Fruit fly (Drosophila melanogaster) whole organism, prepupa: ENCODE results near the gene beta-PheRS.
A peak's percentile ranks its signal among the peaks of the same experiment; 100 is the strongest.

Experiments used
- Blimp-1 ChIP-seq: fragments of 200-800 bp; sonication (Bioruptor generic); optimal IDR thresholded peaks from 3 replicates; lab custom pipeline; 2017; ENCODE audit warnings: missing biosample characterization, missing genetic modification characterization, mild to moderate bottlenecking, moderate library complexity, missing genetic modification reagents
- CG10669 ChIP-seq: fragments of 200-800 bp; sonication (Bioruptor generic); optimal IDR thresholded peaks from 3 replicates; lab custom pipeline; 2018; ENCODE audit warnings: missing biosample characterization, mild to moderate bottlenecking, missing genetic modification characterization, moderate library complexity
- CG11294 ChIP-seq: fragments of 200-800 bp; sonication (Bioruptor generic); IDR thresholded peaks from 2 replicates; pipeline ENCODE4 v1.3.6; 2022; ENCODE audit warnings: missing biosample characterization, missing genetic modification characterization
- CG11762 ChIP-seq: fragments of 200-800 bp; sonication (Bioruptor generic); optimal IDR thresholded peaks from 3 replicates; lab custom pipeline; 2016; ENCODE audit warnings: missing biosample characterization, missing genetic modification characterization; ENCODE audit not compliant: insufficient read depth
- CG15336 ChIP-seq: fragments of 200-800 bp; sonication (Bioruptor generic); IDR thresholded peaks from 2 replicates; pipeline ENCODE4 v1.3.6; 2022; ENCODE audit warnings: missing biosample characterization, missing genetic modification characterization
- CG1621 ChIP-seq: fragments of 200-800 bp; sonication (Bioruptor generic); optimal IDR thresholded peaks from 3 replicates; lab custom pipeline; 2018; ENCODE audit warnings: missing biosample characterization, mild to moderate bottlenecking, missing genetic modification characterization
- CG3032 ChIP-seq: fragments of 200-800 bp; optimal IDR thresholded peaks from 2 replicates; lab custom pipeline; 2019; ENCODE audit warnings: missing biosample characterization, mild to moderate bottlenecking, missing genetic modification characterization, moderate library complexity
- CG32006 ChIP-seq: fragments of 200-800 bp; sonication (Bioruptor generic); optimal IDR thresholded peaks from 3 replicates; lab custom pipeline; 2017; ENCODE audit warnings: missing biosample characterization, mild to moderate bottlenecking, missing genetic modification characterization
- CG34406 ChIP-seq: fragments of 200-800 bp; sonication (Bioruptor generic); optimal IDR thresholded peaks from 3 replicates; lab custom pipeline; 2016; ENCODE audit warnings: missing biosample characterization, missing genetic modification characterization
- CG3919 ChIP-seq: fragments of 200-800 bp; sonication (Bioruptor generic); optimal IDR thresholded peaks from 3 replicates; lab custom pipeline; 2016; ENCODE audit warnings: missing biosample characterization, missing genetic modification characterization
- CG4318 ChIP-seq: fragments of 200-800 bp; sonication (Bioruptor generic); optimal IDR thresholded peaks from 3 replicates; lab custom pipeline; 2017; ENCODE audit warnings: missing biosample characterization, mild to moderate bottlenecking, missing genetic modification characterization
- CG6163 ChIP-seq: fragments of 200-800 bp; sonication (Bioruptor generic); IDR thresholded peaks from 3 replicates; pipeline ENCODE4 v1.3.6; 2022; ENCODE audit warnings: missing biosample characterization, missing genetic modification characterization
- CG6276 ChIP-seq: fragments of 200-800 bp; sonication (Bioruptor generic); optimal IDR thresholded peaks from 2 replicates; lab custom pipeline; 2017; ENCODE audit warnings: missing biosample characterization, mild to moderate bottlenecking, missing genetic modification characterization
- CG6792 ChIP-seq: fragments of 200-800 bp; sonication (Bioruptor generic); optimal IDR thresholded peaks from 3 replicates; lab custom pipeline; 2016; ENCODE audit warnings: missing biosample characterization, missing genetic modification characterization
- CG6808 ChIP-seq: fragments of 200-800 bp; sonication (Bioruptor generic); optimal IDR thresholded peaks from 3 replicates; lab custom pipeline; 2017; ENCODE audit warnings: missing biosample characterization, missing genetic modification characterization, mild to moderate bottlenecking, moderate library complexity, missing genetic modification reagents
- CG6854 ChIP-seq: fragments of 200-800 bp; sonication (Bioruptor generic); optimal IDR thresholded peaks from 2 replicates; lab custom pipeline; 2017; ENCODE audit warnings: missing biosample characterization, mild to moderate bottlenecking, missing genetic modification characterization
- CG8119 ChIP-seq: fragments of 200-800 bp; sonication (Bioruptor generic); IDR thresholded peaks from 3 replicates; pipeline ENCODE4 v1.3.6; 2022; ENCODE audit warnings: missing biosample characterization, missing genetic modification characterization
- CG8319 ChIP-seq: fragments of 200-800 bp; sonication (Bioruptor generic); optimal IDR thresholded peaks from 3 replicates; lab custom pipeline; 2016; ENCODE audit warnings: missing biosample characterization, missing genetic modification characterization
- CG9139 ChIP-seq: fragments of 200-800 bp; sonication (Bioruptor generic); optimal IDR thresholded peaks from 3 replicates; lab custom pipeline; 2017; ENCODE audit warnings: missing biosample characterization, mild to moderate bottlenecking, missing genetic modification characterization
- Eip78C ChIP-seq: fragments of 200-800 bp; sonication (Bioruptor generic); peaks from one replicate; lab custom pipeline; 2016; ENCODE audit warnings: missing biosample characterization, missing genetic modification characterization
- Eip93F ChIP-seq: fragments of 200-800 bp; sonication (Bioruptor generic); optimal IDR thresholded peaks from 2 replicates; lab custom pipeline; 2016; ENCODE audit warnings: missing biosample characterization, mild to moderate bottlenecking, missing genetic modification characterization
- Ets21C ChIP-seq: fragments of 200-800 bp; sonication (Bioruptor generic); optimal IDR thresholded peaks from 3 replicates; lab custom pipeline; 2016; ENCODE audit warnings: missing biosample characterization, missing genetic modification characterization
- Ets96B ChIP-seq: fragments of 200-800 bp; optimal IDR thresholded peaks from 2 replicates; lab custom pipeline; 2019; ENCODE audit warnings: missing biosample characterization, mild to moderate bottlenecking, missing genetic modification characterization, moderate library complexity
- Hr38 ChIP-seq: sonication (Bioruptor generic); optimal IDR thresholded peaks from 2 replicates; lab custom pipeline; 2016; ENCODE audit warnings: missing biosample characterization, missing genetic modification characterization
- Hr4 ChIP-seq: fragments of 200-800 bp; sonication (Bioruptor generic); optimal IDR thresholded peaks from 3 replicates; lab custom pipeline; 2016; ENCODE audit warnings: missing biosample characterization, missing genetic modification characterization
- Lpt ChIP-seq: fragments of 200-800 bp; sonication (Bioruptor generic); optimal IDR thresholded peaks from 3 replicates; lab custom pipeline; 2016; ENCODE audit warnings: missing biosample characterization, missing genetic modification characterization
- Met ChIP-seq: fragments of 200-800 bp; sonication (Bioruptor generic); optimal IDR thresholded peaks from 3 replicates; lab custom pipeline; 2016; ENCODE audit warnings: missing biosample characterization, missing genetic modification characterization
- Smox ChIP-seq: fragments of 200-800 bp; sonication (Bioruptor generic); optimal IDR thresholded peaks from 3 replicates; lab custom pipeline; 2016; ENCODE audit warnings: missing biosample characterization, missing genetic modification characterization
- Sox102F ChIP-seq: fragments of 200-800 bp; sonication (Bioruptor generic); optimal IDR thresholded peaks from 2 replicates; lab custom pipeline; 2016; ENCODE audit warnings: missing biosample characterization, mild to moderate bottlenecking, missing genetic modification characterization
- Sox15 ChIP-seq: fragments of 200-800 bp; sonication (Bioruptor generic); optimal IDR thresholded peaks from 3 replicates; lab custom pipeline; 2016; ENCODE audit warnings: missing biosample characterization, missing genetic modification characterization
- achi ChIP-seq: fragments of 200-800 bp; sonication (Bioruptor generic); optimal IDR thresholded peaks from 3 replicates; lab custom pipeline; 2016; ENCODE audit warnings: missing biosample characterization, missing genetic modification characterization
- acj6 ChIP-seq: fragments of 200-800 bp; sonication (Bioruptor generic); optimal IDR thresholded peaks from 3 replicates; lab custom pipeline; 2016; ENCODE audit warnings: missing biosample characterization, missing genetic modification characterization
- cyc ChIP-seq: fragments of 200-800 bp; sonication (Bioruptor generic); optimal IDR thresholded peaks from 3 replicates; lab custom pipeline; 2016; ENCODE audit warnings: missing biosample characterization, missing genetic modification characterization
- dac ChIP-seq: fragments of 200-800 bp; sonication (Bioruptor generic); optimal IDR thresholded peaks from 2 replicates; lab custom pipeline; 2017; ENCODE audit warnings: missing biosample characterization, mild to moderate bottlenecking, missing genetic modification characterization
- dsx ChIP-seq: fragments of 200-800 bp; optimal IDR thresholded peaks from 3 replicates; lab custom pipeline; 2019; ENCODE audit warnings: missing biosample characterization, mild to moderate bottlenecking, missing genetic modification characterization, moderate library complexity; ENCODE audit not compliant: poor library complexity, severe bottlenecking
- eg ChIP-seq: fragments of 200-800 bp; sonication (Bioruptor generic); IDR thresholded peaks from 3 replicates; pipeline ENCODE4 v1.3.6; 2022; ENCODE audit warnings: missing biosample characterization, missing genetic modification characterization
- esn ChIP-seq: fragments of 200-800 bp; sonication (Bioruptor generic); optimal IDR thresholded peaks from 2 replicates; lab custom pipeline; 2016; ENCODE audit warnings: missing biosample characterization, mild to moderate bottlenecking, missing genetic modification characterization, moderate library complexity
- fd59A ChIP-seq: fragments of 200-800 bp; sonication (Bioruptor generic); optimal IDR thresholded peaks from 2 replicates; lab custom pipeline; 2017; ENCODE audit warnings: missing biosample characterization, mild to moderate bottlenecking, missing genetic modification characterization, missing genetic modification reagents
- fd85E ChIP-seq: fragments of 200-800 bp; sonication (Bioruptor generic); optimal IDR thresholded peaks from 3 replicates; lab custom pipeline; 2016; ENCODE audit warnings: missing biosample characterization, missing genetic modification characterization
- fkh ChIP-seq: fragments of 200-800 bp; sonication (Bioruptor generic); optimal IDR thresholded peaks from 3 replicates; lab custom pipeline; 2017; ENCODE audit warnings: missing biosample characterization, mild to moderate bottlenecking, missing genetic modification characterization, moderate library complexity
- lz ChIP-seq: fragments of 200-800 bp; sonication (Bioruptor generic); optimal IDR thresholded peaks from 3 replicates; lab custom pipeline; 2016; ENCODE audit warnings: missing biosample characterization, missing genetic modification characterization
- net ChIP-seq: fragments of 200-800 bp; sonication (Bioruptor generic); optimal IDR thresholded peaks from 3 replicates; lab custom pipeline; 2016; ENCODE audit warnings: missing biosample characterization, missing genetic modification characterization
- pdm3 ChIP-seq: fragments of 200-800 bp; sonication (Bioruptor generic); optimal IDR thresholded peaks from 3 replicates; lab custom pipeline; 2016; ENCODE audit warnings: missing biosample characterization, missing genetic modification characterization
- salr ChIP-seq, 2 experiments: fragments of 200-800 bp; sonication (Bioruptor generic); optimal IDR thresholded peaks; 3 replicates each; lab custom pipeline; 2016 to 2018; ENCODE audit warnings: missing biosample characterization in 2 of 2, missing genetic modification characterization in 2 of 2, mild to moderate bottlenecking in 1 of 2
- spab ChIP-seq: fragments of 200-800 bp; sonication (Bioruptor generic); optimal IDR thresholded peaks from 2 replicates; lab custom pipeline; 2017; ENCODE audit warnings: missing biosample characterization, mild to moderate bottlenecking, missing genetic modification characterization, missing genetic modification reagents
- ss ChIP-seq, 2 experiments: fragments of 200-800 bp; sonication (Bioruptor generic); optimal IDR thresholded peaks; 2 replicates in 1 of 2; 3 replicates in 1 of 2; lab custom pipeline; 2017 to 2018; ENCODE audit warnings: mild to moderate bottlenecking in 2 of 2, missing biosample characterization in 2 of 2, missing genetic modification characterization in 2 of 2, moderate library complexity in 1 of 2
- svp ChIP-seq: fragments of 200-800 bp; sonication (Bioruptor generic); peaks from one replicate; lab custom pipeline; 2016; ENCODE audit warnings: missing biosample characterization, missing genetic modification characterization
- vri ChIP-seq: fragments of 200-800 bp; sonication (Bioruptor generic); optimal IDR thresholded peaks from 3 replicates; lab custom pipeline; 2016; ENCODE audit warnings: missing biosample characterization, mild to moderate bottlenecking, missing genetic modification characterization

beta-PheRS gene

dm6 chr3R:24262923-24263322, 10.4 kb upstream of the beta-PheRS start:
- TF ChIP-seq Sox15 (GFP tag; lab: Kevin White, UChicago) (no peak), vri (GFP tag; lab: Kevin White, UChicago) (peak; percentile 48), Eip93F (peak; percentile 33), Eip78C (GFP tag; lab: Kevin White, UChicago) (no peak), CG6854 (GFP tag; lab: Kevin White, UChicago) (no peak), Hr38 (no peak)
- TF ChIP-seq, all 60 proteins: peak for 2

dm6 chr3R:24261380-24262021, 9.0 kb upstream of the beta-PheRS start:
- peak; percentile 52 for TF ChIP-seq CG6276
- TF ChIP-seq CG34406 (GFP tag; lab: Kevin White, UChicago), result peak; percentile 8
- TF ChIP-seq CG3032 (tag; lab: Kevin White, UChicago), result peak; percentile 46
- TF ChIP-seq Lpt (GFP tag; lab: Kevin White, UChicago), result peak; percentile 72
- TF ChIP-seq Smox (GFP tag; lab: Kevin White, UChicago), result no peak
- peak; percentile 32 for TF ChIP-seq svp (GFP tag; lab: Kevin White, UChicago)
- no peak for TF ChIP-seq CG8319 (GFP tag; lab: Kevin White, UChicago)
- peak; percentile 87 for TF ChIP-seq dsx (GFP tag; lab: Kevin White, UChicago)
- peak; percentile 41 to 79 for TF ChIP-seq ss (GFP tag; optimal IDR thresholded peaks at IDR 0.05; lab: Kevin White, UChicago)
- TF ChIP-seq net (GFP tag; lab: Kevin White, UChicago), result peak; percentile 28
- peak; percentile 67 for TF ChIP-seq CG3919
- TF ChIP-seq CG9139 (GFP tag; lab: Kevin White, UChicago), result no peak
- no peak for TF ChIP-seq fkh (GFP tag; lab: Kevin White, UChicago)
- TF ChIP-seq Blimp-1 (GFP tag; lab: Kevin White, UChicago), result no peak
- TF ChIP-seq CG11294 (GFP tag; lab: Robert Waterston, UW), result 0 out of 2 replicates have a peak, but pooled peaks have one; percentile 21
- TF ChIP-seq Ets96B (tag; lab: Kevin White, UChicago), result peak; percentile 66
- TF ChIP-seq CG4318, result peak; percentile 43
- no peak for TF ChIP-seq Eip93F
- TF ChIP-seq CG10669, result peak; percentile 51
- peak; percentile 15 for TF ChIP-seq CG11762 (GFP tag; lab: Kevin White, UChicago)
- TF ChIP-seq fd59A (GFP tag; lab: Kevin White, UChicago), result peak; percentile 32
- TF ChIP-seq fd85E (GFP tag; lab: Kevin White, UChicago), result no peak
- TF ChIP-seq Sox102F, result no peak
- TF ChIP-seq CG8119 (GFP tag; lab: Robert Waterston, UW), result peak; percentile 48; the same call in 2 of the 3 replicates
- no peak for TF ChIP-seq lz
- TF ChIP-seq salr (GFP tag; optimal IDR thresholded peaks at IDR 0.05; lab: Kevin White, UChicago), result peak in 1 of 2 experiments; percentile 58
- peak; percentile 62 for TF ChIP-seq achi (GFP tag; lab: Kevin White, UChicago)
- no peak for TF ChIP-seq dac (GFP tag; lab: Kevin White, UChicago)
- no peak for TF ChIP-seq Sox15 (GFP tag; lab: Kevin White, UChicago)
- no peak for TF ChIP-seq CG6854 (GFP tag; lab: Kevin White, UChicago)
- TF ChIP-seq Hr4 (GFP tag; lab: Kevin White, UChicago), result peak; percentile 44
- TF ChIP-seq acj6 (GFP tag; lab: Kevin White, UChicago), result peak; percentile 40
- TF ChIP-seq CG32006 (GFP tag; lab: Kevin White, UChicago), result peak; percentile 73
- TF ChIP-seq CG6163, result peak; percentile 54; the same call in 2 of the 3 replicates
- peak; percentile 32 for TF ChIP-seq spab (GFP tag; lab: Kevin White, UChicago)
- no peak for TF ChIP-seq Ets21C
- peak; percentile 51 for TF ChIP-seq CG6808 (GFP tag; lab: Kevin White, UChicago)
- TF ChIP-seq CG6792 (GFP tag; lab: Kevin White, UChicago), result no peak
- TF ChIP-seq vri (GFP tag; lab: Kevin White, UChicago), result no peak
- peak; percentile 2 for TF ChIP-seq CG1621 (tag; lab: Kevin White, UChicago)
- peak; percentile 55 for TF ChIP-seq CG15336 (GFP tag; lab: Robert Waterston, UW)
- TF ChIP-seq pdm3 (GFP tag; lab: Kevin White, UChicago), result peak; percentile 51
- no peak for TF ChIP-seq esn (GFP tag; lab: Kevin White, UChicago)
- TF ChIP-seq eg (GFP tag; lab: Robert Waterston, UW), result peak; percentile 39; the same call in 1 of the 3 replicates
- no peak for TF ChIP-seq Hr38
- no peak for TF ChIP-seq cyc (GFP tag; lab: Kevin White, UChicago)
- no peak for TF ChIP-seq Met (GFP tag; lab: Kevin White, UChicago)
